Fruit fly (Drosophila melanogaster): ENCODE measurements around the gene aay.
A peak's percentile ranks its signal among the peaks of the same experiment; 100 is the strongest.

The aay gene

dm6 chr3L:9422636-9423419 lies at the start of gene aay:
Gene aay (plus strand): TSS chr3L:9423253.
- peak; percentile 97 for TF ChIP-seq noc (tag; optimal IDR thresholded peaks at IDR 0.05)

- TF ChIP-seq noc (tag; optimal IDR thresholded peaks at IDR 0.05), result peak; percentile 83
These were observed 49.6 kb upstream of the aay start for dm6 chr3L:9373374-9374004.

dm6 chr3L:9375130-9375529 lies 47.9 kb upstream of the aay start, which contains the start of gene CG4461:
Gene CG4461 (plus strand): TSS chr3L:9375430.
- no peak for TF ChIP-seq noc (tag; optimal IDR thresholded peaks at IDR 0.05)

- no peak for TF ChIP-seq noc (tag; optimal IDR thresholded peaks at IDR 0.05)
These were observed 46.5 kb upstream of the aay start for dm6 chr3L:9376573-9376972.

dm6 chr3L:9377198-9378035 lies 45.6 kb upstream of the aay start, which contains the start of gene Hsp26:
Gene Hsp26 (minus strand): TSS chr3L:9377427.
- peak; percentile 88 for TF ChIP-seq noc (tag; optimal IDR thresholded peaks at IDR 0.05)

- TF ChIP-seq noc (tag; optimal IDR thresholded peaks at IDR 0.05), result no peak
These were observed 43.3 kb upstream of the aay start, which contains the start of gene Hsp67Ba for dm6 chr3L:9379484-9380343. Gene Hsp67Ba (minus strand): TSS chr3L:9379534.

dm6 chr3L:9380344-9380849 lies 42.7 kb upstream of the aay start:
- no peak for TF ChIP-seq noc (tag; optimal IDR thresholded peaks at IDR 0.05)

dm6 chr3L:9381602-9382001 lies 41.5 kb upstream of the aay start, which contains the start of gene Hsp23:
Gene Hsp23 (plus strand): TSS chr3L:9381882.
- no peak for TF ChIP-seq noc (tag; optimal IDR thresholded peaks at IDR 0.05)

- peak; percentile 98 for TF ChIP-seq noc (tag; optimal IDR thresholded peaks at IDR 0.05)
These were observed 39.5 kb upstream of the aay start, which contains the start of gene Hsp27 for dm6 chr3L:9383345-9384075. Gene Hsp27 (plus strand): TSS chr3L:9384063.

dm6 chr3L:9384445-9385079 lies 38.5 kb upstream of the aay start:
- TF ChIP-seq noc (tag; optimal IDR thresholded peaks at IDR 0.05), result no peak

- no peak for TF ChIP-seq noc (tag; optimal IDR thresholded peaks at IDR 0.05)
These were observed 31.6 kb upstream of the aay start for dm6 chr3L:9391340-9391980.

dm6 chr3L:9396038-9396437 lies 27.0 kb upstream of the aay start:
- TF ChIP-seq noc (tag; optimal IDR thresholded peaks at IDR 0.05), result no peak

dm6 chr3L:9396704-9397103 lies 26.3 kb upstream of the aay start:
- TF ChIP-seq noc (tag; optimal IDR thresholded peaks at IDR 0.05), result no peak

Data from whole organism, larva.